Fruit fly (Drosophila melanogaster) whole organism, prepupa: ENCODE data around the gene Nna1.

ENCODE experiments used
- CG3032 ChIP-seq: fragments of 200-800 bp; optimal IDR thresholded peaks from 2 replicates; lab custom pipeline; 2019; ENCODE audit warnings: missing biosample characterization, mild to moderate bottlenecking, missing genetic modification characterization, moderate library complexity
- CG4318 ChIP-seq: fragments of 200-800 bp; sonication (Bioruptor generic); optimal IDR thresholded peaks from 3 replicates; lab custom pipeline; 2017; ENCODE audit warnings: missing biosample characterization, mild to moderate bottlenecking, missing genetic modification characterization
- CG6854 ChIP-seq: fragments of 200-800 bp; sonication (Bioruptor generic); optimal IDR thresholded peaks from 2 replicates; lab custom pipeline; 2017; ENCODE audit warnings: missing biosample characterization, mild to moderate bottlenecking, missing genetic modification characterization
- Eip93F ChIP-seq: fragments of 200-800 bp; sonication (Bioruptor generic); optimal IDR thresholded peaks from 2 replicates; lab custom pipeline; 2016; ENCODE audit warnings: missing biosample characterization, mild to moderate bottlenecking, missing genetic modification characterization
- Hr39 ChIP-seq: fragments of 200-800 bp; sonication (Bioruptor generic); optimal IDR thresholded peaks from 2 replicates; lab custom pipeline; 2016; ENCODE audit warnings: missing biosample characterization, missing genetic modification characterization
- Hr4 ChIP-seq: fragments of 200-800 bp; sonication (Bioruptor generic); optimal IDR thresholded peaks from 3 replicates; lab custom pipeline; 2016; ENCODE audit warnings: missing biosample characterization, missing genetic modification characterization
- OdsH ChIP-seq: fragments of 200-800 bp; sonication (Bioruptor generic); optimal IDR thresholded peaks from 3 replicates; lab custom pipeline; 2016; ENCODE audit warnings: missing biosample characterization, missing genetic modification characterization
- achi ChIP-seq: fragments of 200-800 bp; sonication (Bioruptor generic); optimal IDR thresholded peaks from 3 replicates; lab custom pipeline; 2016; ENCODE audit warnings: missing biosample characterization, missing genetic modification characterization
- acj6 ChIP-seq: fragments of 200-800 bp; sonication (Bioruptor generic); optimal IDR thresholded peaks from 3 replicates; lab custom pipeline; 2016; ENCODE audit warnings: missing biosample characterization, missing genetic modification characterization
- eg ChIP-seq: fragments of 200-800 bp; sonication (Bioruptor generic); IDR thresholded peaks from 3 replicates; pipeline ENCODE4 v1.3.6; 2022; ENCODE audit warnings: missing biosample characterization, missing genetic modification characterization
- fd59A ChIP-seq: fragments of 200-800 bp; sonication (Bioruptor generic); optimal IDR thresholded peaks from 2 replicates; lab custom pipeline; 2017; ENCODE audit warnings: missing biosample characterization, mild to moderate bottlenecking, missing genetic modification characterization, missing genetic modification reagents
- fkh ChIP-seq: fragments of 200-800 bp; sonication (Bioruptor generic); optimal IDR thresholded peaks from 3 replicates; lab custom pipeline; 2017; ENCODE audit warnings: missing biosample characterization, mild to moderate bottlenecking, missing genetic modification characterization, moderate library complexity
- pdm3 ChIP-seq: fragments of 200-800 bp; sonication (Bioruptor generic); optimal IDR thresholded peaks from 3 replicates; lab custom pipeline; 2016; ENCODE audit warnings: missing biosample characterization, missing genetic modification characterization

DNA sequence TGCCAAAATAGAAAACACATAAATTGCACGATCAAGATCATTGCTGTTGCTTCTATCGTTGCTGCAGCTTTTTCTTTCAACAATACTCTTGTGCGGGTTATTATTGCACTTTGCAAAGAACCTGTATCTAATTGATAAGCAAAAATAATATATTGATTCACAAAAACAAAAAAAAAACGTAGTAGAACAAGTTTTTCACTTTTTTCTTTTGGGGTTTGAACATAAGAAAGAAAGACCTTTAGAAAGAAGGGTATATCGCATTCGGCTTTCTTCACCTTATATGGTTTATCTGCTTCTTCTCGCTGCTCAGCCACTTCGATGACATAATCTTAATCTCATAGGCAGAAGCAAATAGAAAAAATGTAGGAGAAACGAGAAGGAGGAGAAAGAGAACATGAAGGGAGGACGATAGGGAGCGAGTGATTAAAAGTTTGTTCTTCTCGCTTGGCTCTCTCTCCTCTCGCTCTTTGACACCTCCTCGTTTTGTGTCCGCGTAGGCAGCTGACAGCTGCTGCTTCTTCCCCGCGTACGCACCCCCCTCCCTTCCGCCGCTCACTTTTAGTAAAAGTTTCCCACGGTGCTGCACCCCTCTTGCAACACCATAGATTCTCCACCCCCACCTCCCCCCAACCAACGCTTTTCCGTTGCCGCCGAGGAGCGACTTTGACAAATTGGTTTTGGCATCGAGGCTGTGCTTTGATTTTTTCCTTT, 6.8 kb downstream of the Nna1 start:
- TF ChIP-seq CG4318 (GFP tag; lab: Kevin White, UChicago) (no peak), fd59A (GFP tag; lab: Kevin White, UChicago) (no peak), CG6854 (GFP tag; lab: Kevin White, UChicago) (no peak), pdm3 (GFP tag; lab: Kevin White, UChicago) (peak; percentile 4), eg (GFP tag; lab: Robert Waterston, UW) (peak; percentile 63; the same call in 2 of the 3 replicates), Eip93F (GFP tag; lab: Kevin White, UChicago) (no peak), achi (no peak), OdsH (GFP tag; lab: Kevin White, UChicago) (no peak), CG3032 (no peak), fkh (GFP tag; lab: Kevin White, UChicago) (no peak), Hr4 (GFP tag; lab: Kevin White, UChicago) (peak; percentile 32), Hr39 (GFP tag; lab: Kevin White, UChicago) (no peak), acj6 (no peak)
